Fruit fly (Drosophila melanogaster) whole organism, prepupa: Measurements from ENCODE around the gene CG15382.
A peak's percentile ranks its signal among the peaks of the same experiment; 100 is the strongest.

Experiments
- Blimp-1 ChIP-seq: fragments of 200-800 bp; sonication (Bioruptor generic); optimal IDR thresholded peaks from 3 replicates; lab custom pipeline; 2017; ENCODE audit warnings: missing biosample characterization, missing genetic modification characterization, mild to moderate bottlenecking, moderate library complexity, missing genetic modification reagents
- CG10669 ChIP-seq: fragments of 200-800 bp; sonication (Bioruptor generic); optimal IDR thresholded peaks from 3 replicates; lab custom pipeline; 2018; ENCODE audit warnings: missing biosample characterization, mild to moderate bottlenecking, missing genetic modification characterization, moderate library complexity
- CG16779 ChIP-seq: fragments of 200-800 bp; sonication (Bioruptor generic); optimal IDR thresholded peaks from 3 replicates; lab custom pipeline; 2017; ENCODE audit warnings: missing biosample characterization, mild to moderate bottlenecking, missing genetic modification characterization
- CG7368 ChIP-seq: fragments of 200-800 bp; sonication (Bioruptor generic); optimal IDR thresholded peaks from 3 replicates; lab custom pipeline; 2016; ENCODE audit warnings: missing biosample characterization, missing genetic modification characterization
- Eip75B ChIP-seq: fragments of 200-800 bp; sonication (Bioruptor generic); optimal IDR thresholded peaks from 3 replicates; lab custom pipeline; 2016; ENCODE audit warnings: missing biosample characterization, missing genetic modification characterization
- Eip78C ChIP-seq: fragments of 200-800 bp; sonication (Bioruptor generic); peaks from one replicate; lab custom pipeline; 2016; ENCODE audit warnings: missing biosample characterization, missing genetic modification characterization
- Sox102F ChIP-seq: fragments of 200-800 bp; sonication (Bioruptor generic); optimal IDR thresholded peaks from 2 replicates; lab custom pipeline; 2016; ENCODE audit warnings: missing biosample characterization, mild to moderate bottlenecking, missing genetic modification characterization
- achi ChIP-seq: fragments of 200-800 bp; sonication (Bioruptor generic); optimal IDR thresholded peaks from 3 replicates; lab custom pipeline; 2016; ENCODE audit warnings: missing biosample characterization, missing genetic modification characterization
- cyc ChIP-seq: fragments of 200-800 bp; sonication (Bioruptor generic); optimal IDR thresholded peaks from 3 replicates; lab custom pipeline; 2016; ENCODE audit warnings: missing biosample characterization, missing genetic modification characterization
- salr ChIP-seq, 2 experiments: fragments of 200-800 bp; sonication (Bioruptor generic); optimal IDR thresholded peaks; 3 replicates each; lab custom pipeline; 2016 to 2018; ENCODE audit warnings: missing biosample characterization in 2 of 2, missing genetic modification characterization in 2 of 2, mild to moderate bottlenecking in 1 of 2

DNA sequence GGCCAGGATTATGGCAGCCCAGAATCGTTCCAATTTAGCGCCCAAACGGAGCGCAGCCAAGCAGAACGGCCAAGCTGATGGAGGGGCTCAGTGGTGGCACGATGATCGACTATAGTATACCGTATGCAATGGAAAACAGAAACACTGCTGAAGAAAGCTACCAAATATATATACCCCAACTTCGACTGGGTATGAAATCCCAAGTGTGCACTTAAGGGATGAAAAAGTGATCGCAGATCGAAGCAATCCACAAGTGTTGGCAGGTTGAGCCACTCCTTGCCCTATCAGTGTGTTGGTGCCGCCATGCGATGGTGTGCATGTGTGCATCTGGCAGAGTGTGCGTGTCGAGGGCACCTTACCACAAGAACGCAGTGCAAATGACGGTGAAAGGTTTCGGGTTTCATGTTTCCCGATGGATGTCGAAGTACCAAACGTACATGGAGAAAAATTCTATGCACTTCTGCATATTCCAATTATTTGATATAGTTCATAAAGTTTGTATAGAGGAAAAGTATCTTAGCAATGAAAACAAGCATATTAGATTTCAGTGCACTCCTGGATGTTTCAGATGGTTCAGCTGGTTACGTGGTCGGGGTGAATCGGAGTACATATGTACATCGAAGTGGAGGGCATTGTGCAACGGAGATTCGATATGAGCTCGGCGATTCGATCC lies 26.6 kb downstream of the CG15382 start:
- TF ChIP-seq Eip78C (GFP tag; lab: Kevin White, UChicago) (peak; percentile 41), cyc (no peak), Blimp-1 (no peak), CG16779 (tag; lab: Kevin White, UChicago) (no peak), achi (no peak), salr (GFP tag; optimal IDR thresholded peaks at IDR 0.05; lab: Kevin White, UChicago) (no peak), CG10669 (GFP tag; lab: Kevin White, UChicago) (no peak), CG7368 (no peak), Sox102F (GFP tag; lab: Kevin White, UChicago) (no peak), Eip75B (peak; percentile 9)
